Worm (Caenorhabditis elegans) whole organism, L4/young adult: ENCODE results near the gene C28A5.2.

ENCODE experiments used
- W03F9.2 ChIP-seq: fragments of 150-350 bp; optimal IDR thresholded peaks from 2 replicates; lab custom pipeline; 2014; ENCODE audit warnings: missing biosample characterization, missing genetic modification characterization
- dao-5 ChIP-seq: sonication (generic microtip); optimal IDR thresholded peaks from 2 replicates; lab custom pipeline; 2016; ENCODE audit warnings: missing genotype, missing genetic modification characterization, moderate library complexity, missing compliant biosample characterization
- him-1 ChIP-seq: sonication (generic microtip); optimal IDR thresholded peaks from 2 replicates; lab custom pipeline; 2016; ENCODE audit warnings: missing genotype, missing genetic modification reagents, missing genetic modification characterization, missing compliant biosample characterization

C28A5.2 gene

DNA sequence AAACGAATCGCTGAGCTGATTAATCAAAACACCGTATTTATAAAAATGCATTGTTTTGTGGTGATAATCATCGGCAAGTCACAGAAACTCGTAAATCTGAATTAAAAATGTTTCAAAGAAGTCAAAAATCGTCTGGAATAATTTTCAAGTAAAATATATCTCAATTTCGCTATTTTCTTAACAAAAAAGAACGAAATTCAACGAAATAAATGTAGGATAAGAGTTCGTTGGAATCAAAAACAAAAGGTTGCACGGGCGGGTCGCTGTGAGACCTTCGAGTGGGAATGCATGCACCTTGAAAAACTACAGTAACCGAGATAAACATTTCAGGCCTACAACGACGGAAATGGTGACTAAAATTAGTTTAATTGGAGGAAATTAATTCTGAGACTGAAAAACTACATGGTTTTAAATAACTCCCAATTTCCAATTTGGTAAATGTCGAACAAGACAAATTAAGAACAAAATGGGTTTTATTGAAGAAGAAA lies 5.0 kb downstream of the C28A5.2 start, which contains the start of gene C28A5.1:
TSS of gene C28A5.1 (minus strand) at position 51 of the 488 bp plus-strand sequence.
- TF ChIP-seq dao-5 (tag; lab: Kevin White, UChicago) = no peak
- TF ChIP-seq W03F9.2 (tag; lab: Kevin White, UChicago) = peak; percentile 52

DNA sequence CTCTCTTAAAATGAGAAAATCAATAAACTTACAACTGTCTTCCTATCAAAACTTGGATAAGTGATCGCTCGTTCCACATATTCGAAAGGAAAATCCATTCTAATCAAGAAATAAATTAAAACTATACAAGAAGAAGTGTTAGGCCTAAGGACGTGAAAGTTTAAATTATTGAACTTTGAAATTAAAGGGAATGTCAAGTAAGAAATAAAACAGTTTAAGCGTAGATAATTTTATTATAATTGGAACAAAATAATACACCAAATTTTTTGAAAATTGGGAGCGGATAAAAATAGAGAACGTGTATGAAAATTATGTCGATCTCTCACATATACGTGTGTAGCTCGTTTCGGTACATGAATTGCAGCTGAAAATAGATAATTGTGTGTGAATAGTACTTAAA lies 9.9 kb downstream of the C28A5.2 start, which contains the start of gene C28A5.6:
TSS of gene C28A5.6 (minus strand) at position 101 of the 400 bp plus-strand sequence.
- TF ChIP-seq dao-5 (tag; lab: Kevin White, UChicago) (no peak), W03F9.2 (tag; lab: Kevin White, UChicago) (no peak), him-1 (no peak)

DNA sequence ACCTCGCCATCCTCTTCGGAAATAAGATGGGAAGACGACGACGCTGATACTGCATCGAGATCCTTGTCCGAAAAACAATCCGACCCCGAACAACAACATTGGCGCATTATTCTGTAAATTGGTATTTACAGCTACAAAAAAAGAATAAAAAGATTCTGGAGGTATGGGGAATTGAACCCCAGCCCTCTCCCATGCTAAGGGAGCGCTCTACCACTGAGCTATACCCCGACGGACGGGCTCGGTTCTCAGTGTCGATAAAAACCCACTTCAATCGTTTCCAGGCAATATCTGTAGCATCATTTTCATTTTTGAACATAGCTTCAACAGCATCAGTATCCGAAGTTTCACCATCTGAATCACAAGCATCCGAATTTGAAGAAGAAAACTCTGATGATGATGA lies 10.5 kb downstream of the C28A5.2 start:
- no peak for TF ChIP-seq him-1

DNA sequence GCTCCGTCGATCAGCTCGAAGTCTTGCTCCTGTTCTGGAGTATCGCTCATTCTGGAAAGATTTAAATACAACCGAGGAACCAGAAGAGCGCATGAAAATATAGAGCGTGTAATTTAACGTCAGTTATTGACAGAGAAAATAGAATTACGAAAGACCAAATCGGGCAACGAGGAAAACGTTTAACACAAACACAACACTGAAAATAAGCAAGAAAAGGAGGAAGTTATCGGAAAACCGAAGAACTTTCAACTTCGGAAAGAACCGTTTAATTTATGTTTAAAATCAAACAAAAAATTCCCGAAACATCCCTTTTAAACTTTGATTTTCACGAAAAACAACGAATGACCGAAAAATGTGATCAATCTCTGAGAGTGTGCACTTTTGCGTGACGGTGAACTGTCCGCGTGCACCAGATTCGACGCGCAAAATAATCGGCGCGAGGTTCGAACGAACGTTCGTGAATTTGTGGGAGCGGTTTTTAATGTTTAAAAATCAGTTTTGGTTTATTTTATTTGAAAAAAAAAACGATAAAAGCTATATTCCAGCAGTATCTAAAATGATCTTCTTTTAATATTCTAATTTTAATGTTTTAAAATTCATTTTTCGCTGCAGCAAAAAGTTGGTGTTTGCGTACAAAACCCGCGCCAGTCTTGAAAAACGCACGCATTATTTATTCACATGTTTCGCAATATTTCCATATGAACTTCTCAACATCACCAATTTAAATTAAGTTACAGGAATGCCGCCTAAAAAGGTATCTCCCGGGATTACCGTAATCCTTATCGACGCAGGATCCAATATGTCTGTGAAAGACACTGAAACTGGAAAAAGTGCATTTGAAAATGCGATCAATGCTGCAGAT lies 20.0 kb downstream of the C28A5.2 start, which contains the start of the genes R07E5.7 and cku-80:
TSS of gene R07E5.7 (minus strand) at position 51 of the 862 bp plus-strand sequence.
TSS of gene cku-80 (plus strand) at position 732 of the 862 bp plus-strand sequence.
- TF ChIP-seq W03F9.2 (tag; lab: Kevin White, UChicago) (peak; percentile 73), him-1 (no peak)

DNA sequence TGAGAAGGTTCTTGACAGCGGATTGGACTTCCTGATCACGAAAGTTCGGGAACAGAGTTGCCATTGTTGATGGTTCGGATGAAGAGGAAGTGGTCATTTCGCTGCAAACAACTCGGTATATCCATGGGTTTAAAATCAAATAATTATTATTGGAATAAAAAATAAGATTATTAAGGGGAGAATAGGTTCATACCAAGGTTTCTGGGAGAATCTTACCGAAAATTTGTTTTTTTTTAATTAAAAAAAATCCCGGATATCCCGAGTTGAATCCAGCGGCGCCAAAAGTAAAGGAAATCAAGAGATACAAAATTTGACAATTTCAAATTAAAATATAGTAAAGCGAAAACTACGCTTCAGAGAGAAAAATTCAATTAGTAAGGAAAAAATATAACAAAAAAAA lies 21.4 kb downstream of the C28A5.2 start, which contains the start of the genes R07E5.19 and pdcd-2:
TSS of gene R07E5.19 (minus strand) at position 101 of the 400 bp plus-strand sequence.
TSS of gene pdcd-2 (minus strand) at position 102 of the 400 bp plus-strand sequence.
- no peak for TF ChIP-seq dao-5 (tag; lab: Kevin White, UChicago)
- TF ChIP-seq W03F9.2 (tag; lab: Kevin White, UChicago) = no peak
- TF ChIP-seq him-1 = no peak

DNA sequence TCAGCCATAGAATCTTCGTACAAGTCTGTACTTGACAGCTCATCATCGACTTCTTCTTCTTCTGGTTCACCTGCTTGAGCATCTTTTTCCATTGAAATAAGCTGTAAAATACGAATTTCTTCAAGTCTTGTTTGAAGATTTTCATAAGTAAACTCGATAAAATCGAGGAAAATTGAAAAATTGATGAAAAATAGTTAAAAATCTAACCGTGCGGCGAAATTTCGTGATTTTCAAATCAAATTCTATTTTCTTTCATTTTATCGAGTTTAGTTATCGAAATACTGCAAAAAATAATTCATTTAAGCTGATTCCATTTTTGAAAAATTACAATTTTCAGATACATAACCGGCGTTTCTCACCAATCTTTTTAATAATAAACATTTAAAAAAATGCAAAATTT lies 24.2 kb downstream of the C28A5.2 start, which contains the start of gene R07E5.11:
TSS of gene R07E5.11 (minus strand) at position 101 of the 400 bp plus-strand sequence.
- TF ChIP-seq him-1 (no peak), dao-5 (tag; lab: Kevin White, UChicago) (no peak), W03F9.2 (tag; lab: Kevin White, UChicago) (no peak)

DNA sequence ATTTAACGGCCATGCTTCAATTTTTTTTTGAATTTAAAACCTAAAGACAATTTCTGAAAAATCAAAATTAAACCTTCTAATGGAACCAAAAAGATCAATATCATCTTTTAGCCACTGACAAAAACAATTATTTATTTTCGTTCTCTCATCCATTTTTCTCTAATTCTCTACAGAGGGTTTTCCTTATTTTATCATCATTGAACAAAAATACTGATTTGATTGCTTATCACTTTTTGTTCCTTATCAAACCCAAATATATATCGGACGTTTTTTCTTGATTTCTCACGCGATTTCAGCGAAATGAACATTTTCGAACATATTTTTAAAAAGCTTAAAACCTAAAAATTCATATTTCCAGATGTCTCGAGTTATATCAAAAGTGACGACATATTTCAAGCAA lies 26.2 kb downstream of the C28A5.2 start, which contains the start of gene mpc-1:
TSS of gene mpc-1 (plus strand) at position 359 of the 400 bp plus-strand sequence.
- TF ChIP-seq dao-5 (tag; lab: Kevin White, UChicago) (no peak), W03F9.2 (tag; lab: Kevin White, UChicago) (no peak), him-1 (no peak)

DNA sequence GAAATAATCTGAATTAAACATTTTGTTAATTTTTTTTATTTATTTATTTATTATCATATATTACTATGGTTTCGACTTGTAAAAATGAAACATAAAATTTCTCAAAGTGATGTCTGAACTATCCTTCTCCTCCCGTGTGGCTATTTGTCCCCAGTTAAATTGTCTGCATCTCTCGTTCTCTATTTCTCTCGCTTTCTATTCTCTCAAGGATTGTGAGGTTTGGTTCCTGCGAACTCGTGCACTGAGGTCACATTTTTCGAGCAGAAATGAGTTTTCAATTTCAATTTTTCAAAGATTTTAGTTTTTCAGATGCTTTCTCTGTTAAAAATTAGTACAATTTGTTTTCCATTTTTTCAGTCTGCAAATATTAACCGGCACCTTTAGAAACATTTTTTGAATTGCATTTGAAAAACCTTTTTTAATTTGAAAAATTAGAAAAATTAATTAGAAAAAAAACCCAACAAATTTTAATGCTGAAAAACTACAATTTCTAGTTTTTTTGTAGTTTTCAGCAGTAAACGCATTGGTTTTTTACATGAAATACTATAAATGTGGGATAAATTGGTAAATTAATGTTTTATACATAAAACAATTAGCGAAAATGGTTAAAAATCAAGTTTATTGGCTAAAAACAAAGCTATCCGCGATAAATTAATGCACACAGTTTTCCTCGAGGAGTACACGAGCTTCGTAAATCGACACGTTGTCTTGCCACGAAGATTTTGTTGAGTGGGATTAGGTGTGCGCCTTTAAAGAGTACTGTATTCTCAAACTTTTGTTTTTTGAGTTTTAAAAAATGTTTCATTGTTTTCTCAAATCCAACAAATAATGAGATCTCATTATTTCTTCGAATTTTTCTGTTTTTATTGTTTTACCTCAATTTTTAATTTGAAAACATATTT lies 27.0 kb downstream of the C28A5.2 start:
- no peak for TF ChIP-seq W03F9.2 (tag; lab: Kevin White, UChicago)
- no peak for TF ChIP-seq him-1
- TF ChIP-seq dao-5 (tag; lab: Kevin White, UChicago) = no peak

DNA sequence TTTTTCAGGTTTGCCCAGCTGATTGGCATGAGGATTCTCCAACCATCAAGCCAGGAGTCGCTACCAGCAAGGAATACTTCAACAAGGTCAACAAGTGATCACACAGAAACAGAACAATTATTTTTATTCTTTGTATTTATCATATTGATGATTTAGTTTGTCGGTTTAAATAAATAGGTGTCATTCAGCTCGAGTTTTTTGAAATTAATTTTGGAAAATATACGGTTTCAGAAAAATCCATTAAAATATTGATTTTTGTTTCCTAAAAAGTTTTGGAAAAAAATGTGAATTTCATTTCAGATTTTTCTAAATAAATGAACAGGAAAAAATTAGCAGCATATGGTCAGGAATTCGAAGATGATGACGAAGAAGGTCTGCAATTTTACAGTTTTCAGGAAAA lies 31.1 kb downstream of the C28A5.2 start, which contains the start of gene gpch-1:
TSS of gene gpch-1 (plus strand) at position 301 of the 400 bp plus-strand sequence.
- TF ChIP-seq dao-5 (tag; lab: Kevin White, UChicago) (no peak), him-1 (no peak), W03F9.2 (tag; lab: Kevin White, UChicago) (no peak)

DNA sequence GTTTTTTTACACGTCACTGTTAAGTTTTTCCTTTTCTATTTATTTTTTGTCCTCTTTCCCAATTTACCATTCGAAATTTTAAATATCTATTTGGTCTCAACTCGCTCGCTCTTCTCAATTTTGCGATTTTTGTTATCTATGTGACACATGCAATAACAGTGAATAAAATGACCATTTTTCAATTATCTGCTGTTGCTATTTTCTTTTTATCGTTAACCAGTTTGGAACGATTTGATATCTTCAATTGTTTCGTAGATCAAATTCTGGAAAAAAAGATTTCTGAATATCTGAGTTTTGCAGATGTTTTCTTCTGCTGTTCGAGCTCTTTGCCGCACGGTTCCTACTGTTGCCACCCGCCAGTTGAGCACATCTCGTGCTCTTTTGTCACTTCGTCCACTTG lies 32.2 kb downstream of the C28A5.2 start, which contains the start of gene prdx-3:
TSS of gene prdx-3 (plus strand) at position 301 of the 400 bp plus-strand sequence.
- TF ChIP-seq him-1 = no peak
- TF ChIP-seq W03F9.2 (tag; lab: Kevin White, UChicago) = no peak
- no peak for TF ChIP-seq dao-5 (tag; lab: Kevin White, UChicago)

DNA sequence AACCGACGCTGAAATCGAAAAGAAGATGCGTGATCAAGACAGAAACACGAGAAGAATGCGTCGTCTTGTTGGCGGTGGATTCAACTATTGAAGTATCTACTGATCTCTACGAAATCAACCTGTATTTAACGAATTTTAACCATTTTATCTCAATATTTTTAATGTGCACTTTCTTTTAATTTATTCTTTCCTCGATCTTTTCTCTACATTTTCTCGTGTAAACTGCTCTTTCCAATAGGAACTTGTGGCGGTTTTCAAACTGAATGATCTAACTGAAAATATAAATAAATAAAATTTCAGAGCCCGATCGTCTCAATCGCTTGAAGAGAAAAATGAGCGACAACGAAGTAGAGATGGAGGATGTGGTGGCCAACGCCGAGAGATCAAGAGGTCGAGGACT lies 33.4 kb downstream of the C28A5.2 start, which contains the start of gene rnp-4:
TSS of gene rnp-4 (plus strand) at position 301 of the 400 bp plus-strand sequence.
- TF ChIP-seq him-1 (no peak), dao-5 (tag; lab: Kevin White, UChicago) (no peak), W03F9.2 (tag; lab: Kevin White, UChicago) (no peak)

DNA sequence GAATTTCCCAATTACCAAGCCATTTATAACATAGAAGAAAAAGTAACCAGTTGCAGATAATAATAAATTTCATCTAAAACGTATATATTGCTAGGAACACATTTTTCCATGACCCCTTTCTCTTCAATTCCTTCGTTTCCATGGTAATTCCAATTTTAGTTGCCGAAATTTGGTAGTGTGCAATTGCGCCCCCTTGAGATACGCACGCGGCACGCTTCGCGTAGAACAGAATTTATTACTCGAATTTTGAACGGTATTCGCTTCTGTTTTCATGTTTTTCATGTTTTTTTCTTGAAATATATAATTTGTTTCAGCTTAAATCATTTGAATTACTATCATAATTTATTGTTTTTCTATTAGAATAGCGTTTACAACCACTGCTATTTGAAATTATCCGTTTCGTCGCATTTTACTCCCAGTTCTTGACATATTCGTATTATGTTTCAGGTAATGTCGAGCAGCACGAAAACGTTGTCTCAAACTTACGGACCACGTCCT lies 35.0 kb downstream of the C28A5.2 start, which contains the start of the genes R07E5.17 and snfc-5:
TSS of gene R07E5.17 (minus strand) at position 98 of the 498 bp plus-strand sequence.
TSS of gene snfc-5 (plus strand) at position 448 of the 498 bp plus-strand sequence.
- TF ChIP-seq W03F9.2 (tag; lab: Kevin White, UChicago) = no peak
- no peak for TF ChIP-seq dao-5 (tag; lab: Kevin White, UChicago)
- no peak for TF ChIP-seq him-1
